Worm (Caenorhabditis elegans) whole organism, midembryonic: Measurements from ENCODE around the gene C56E10.3.

Experiments used
- T22C8.4 ChIP-seq: fragments of 200-800 bp; sonication (Bioruptor generic); IDR thresholded peaks from 2 replicates; pipeline ENCODE4 v1.3.6; 2022; ENCODE audit warnings: missing genetic modification characterization, missing compliant biosample characterization
- flt-1 ChIP-seq: fragments of 200-800 bp; sonication (Bioruptor generic); IDR thresholded peaks from 2 replicates; pipeline ENCODE4 v1.3.6; 2022; ENCODE audit warnings: missing genetic modification characterization, missing compliant biosample characterization
- ref-1 ChIP-seq: fragments of 200-800 bp; sonication (Bioruptor generic); conservative IDR thresholded peaks from 2 replicates; pipeline ENCODE4 v1.3.6; 2022; ENCODE audit warnings: missing genetic modification reagents, missing genetic modification characterization, missing compliant biosample characterization
- tab-1 ChIP-seq: fragments of 200-800 bp; sonication (Bioruptor generic); IDR thresholded peaks from 2 replicates; pipeline ENCODE4 v1.3.6; 2022; ENCODE audit warnings: missing genetic modification characterization, missing compliant biosample characterization

DNA sequence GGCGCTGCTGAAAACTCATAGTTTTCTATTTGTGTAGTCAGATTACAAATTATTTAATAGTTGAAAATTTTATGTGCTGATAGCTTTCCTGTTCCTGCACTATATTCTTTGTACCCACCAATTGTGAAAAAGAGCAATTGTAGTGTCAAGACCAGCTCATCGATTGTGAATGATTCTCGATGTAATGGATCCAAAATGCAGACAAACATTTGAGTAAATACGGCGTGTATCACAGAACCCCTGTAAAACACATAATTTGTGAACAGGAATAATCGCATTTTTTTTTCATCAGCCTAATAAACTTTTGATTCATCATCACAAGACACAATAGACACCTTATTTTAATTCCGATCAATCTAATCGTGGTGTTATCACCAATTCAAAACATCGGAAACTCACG, 16.8 kb downstream of the C56E10.3 start:
- TF ChIP-seq tab-1 (GFP tag; lab: Robert Waterston, UW) (no peak), T22C8.4 (GFP tag; lab: Robert Waterston, UW) (no peak), flt-1 (no peak), ref-1 (GFP tag; lab: Robert Waterston, UW) (no peak)
